Worm (Caenorhabditis elegans) whole organism, young adult: Measurements from ENCODE around the gene F26F12.3.

ENCODE experiments used
- Y95B8A.8 ChIP-seq: fragments of 200-800 bp; sonication (Bioruptor generic); IDR thresholded peaks from 2 replicates; pipeline ENCODE4 v1.3.6; 2022; ENCODE audit warnings: missing genetic modification reagents, missing genetic modification characterization, missing compliant biosample characterization
- cebp-1 ChIP-seq, 2 experiments: fragments of 200-800 bp in 1 of 2; sonication (Bioruptor generic) in 1 of 2; sonication (generic microtip) in 1 of 2; IDR thresholded peaks in 1 of 2; optimal IDR thresholded peaks in 1 of 2; 2 replicates each; pipeline versions ENCODE4 v1.3.6 to Lab custom; 2017 to 2022; ENCODE audit warnings: missing compliant biosample characterization in 2 of 2, missing genetic modification characterization in 2 of 2, mild to moderate bottlenecking in 1 of 2, missing genetic modification reagents in 1 of 2, moderate library complexity in 1 of 2
- ceh-27 ChIP-seq: fragments of 200-800 bp; sonication (Bioruptor generic); optimal IDR thresholded peaks from 2 replicates; lab custom pipeline; 2018; ENCODE audit warnings: mild to moderate bottlenecking, missing genetic modification characterization, moderate library complexity, missing compliant biosample characterization
- hrde-1 ChIP-seq: sonication (generic microtip); optimal IDR thresholded peaks from 2 replicates; lab custom pipeline; 2016; ENCODE audit warnings: missing genetic modification characterization, mild to moderate bottlenecking, missing compliant biosample characterization, moderate library complexity, missing genotype, missing genetic modification reagents, borderline replicate concordance
- mel-28 ChIP-seq: sonication (generic microtip); optimal IDR thresholded peaks from 2 replicates; lab custom pipeline; 2016; ENCODE audit warnings: borderline replicate concordance, mild to moderate bottlenecking, missing genetic modification characterization, missing compliant biosample characterization
- nfya-1 ChIP-seq: sonication (generic microtip); optimal IDR thresholded peaks from 2 replicates; lab custom pipeline; 2017; ENCODE audit warnings: antibody characterized with exemption, missing compliant biosample characterization, missing genetic modification characterization, borderline replicate concordance; ENCODE audit not compliant: insufficient read depth
- snpc-4 ChIP-seq, 5 experiments: fragments of 150-350 bp in 1 of 5; sonication (generic microtip) in 4 of 5; optimal IDR thresholded peaks; 2 replicates each; lab custom pipeline; 2014 to 2018; ENCODE audit warnings: missing genetic modification characterization in 5 of 5, missing biosample characterization in 3 of 5, antibody characterized with exemption in 2 of 5, mild to moderate bottlenecking in 2 of 5, missing compliant biosample characterization in 2 of 5, missing genotype in 2 of 5, moderate library complexity in 2 of 5, missing genetic modification reagents in 1 of 5
- zim-3 ChIP-seq: sonication (generic microtip); optimal IDR thresholded peaks from 2 replicates; lab custom pipeline; 2017; ENCODE audit warnings: mild to moderate bottlenecking, missing genetic modification characterization, moderate library complexity, missing compliant biosample characterization

DNA sequence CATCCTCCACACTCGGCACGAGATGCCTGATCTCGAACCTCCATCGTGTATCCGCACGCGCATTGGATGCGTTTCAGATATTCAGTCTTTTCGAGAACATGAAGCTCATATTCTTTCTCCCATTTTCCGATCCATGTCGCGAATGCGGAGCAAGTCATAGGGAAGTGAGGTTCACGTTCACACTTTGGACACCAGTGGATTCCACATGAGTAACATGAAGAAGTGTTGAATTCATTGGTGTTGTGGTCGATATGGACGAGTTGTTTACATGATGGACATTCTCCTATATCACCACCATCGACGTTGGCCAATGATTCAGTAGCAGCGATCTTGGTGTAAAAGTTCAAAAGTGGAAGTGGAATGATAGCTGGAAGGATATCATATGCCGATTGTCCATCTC, 4.6 kb downstream of the F26F12.3 start:
- TF ChIP-seq zim-3 (tag; lab: Kevin White, UChicago) = no peak
- TF ChIP-seq nfya-1 (tag; lab: Kevin White, UChicago) = no peak
- TF ChIP-seq snpc-4 (GFP tag; optimal IDR thresholded peaks at IDR 0.05; lab: Kevin White, UChicago) = no peak
- TF ChIP-seq snpc-4 (tag; optimal IDR thresholded peaks at IDR 0.05; lab: Kevin White, UChicago) = no peak
- peak; percentile 1 for TF ChIP-seq mel-28 (tag; lab: Kevin White, UChicago)
- TF ChIP-seq cebp-1 (GFP tag; IDR thresholded peaks at IDR 0.05; lab: Robert Waterston, UW) = no peak
- TF ChIP-seq cebp-1 (tag; optimal IDR thresholded peaks at IDR 0.05; lab: Kevin White, UChicago) = no peak
- no peak for TF ChIP-seq ceh-27 (GFP tag; lab: Kevin White, UChicago)
- no peak for TF ChIP-seq hrde-1 (tag; lab: Kevin White, UChicago)
- TF ChIP-seq Y95B8A.8 (GFP tag; lab: Robert Waterston, UW) = no peak
